Worm (Caenorhabditis elegans): ENCODE results near the gene cyn-13.

DNA sequence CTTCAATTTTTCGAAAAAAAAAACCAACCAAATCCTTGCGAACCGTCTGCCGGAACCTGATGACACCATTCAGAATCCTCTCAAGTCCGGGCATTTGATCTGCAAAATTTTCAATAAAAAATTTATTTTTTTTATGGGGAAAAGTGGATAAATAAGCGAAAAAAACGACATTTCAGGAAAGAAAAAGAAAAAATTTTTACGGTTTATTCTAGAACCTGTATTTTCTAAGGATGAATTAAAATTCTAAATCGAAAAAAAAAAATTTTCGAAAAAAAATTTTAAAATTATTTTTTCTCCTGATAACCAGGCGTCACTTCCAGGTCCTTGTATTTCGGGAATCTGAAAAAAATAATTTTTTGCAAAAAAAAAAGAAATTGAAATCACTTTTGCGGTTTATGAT lies 16.3 kb downstream of the cyn-13 start, which contains the start of gene bca-2:
- TF ChIP-seq tab-1 (GFP tag; IDR thresholded peaks at IDR 0.05) (no peak), T22C8.4 (GFP tag; IDR thresholded peaks at IDR 0.05) (no peak), ztf-29 (GFP tag; IDR thresholded peaks at IDR 0.05) (no peak), flt-1 (GFP tag; IDR thresholded peaks at IDR 0.05) (no peak), ztf-23 (GFP tag; IDR thresholded peaks at IDR 0.05) (no peak), cog-1 (tag; optimal IDR thresholded peaks at IDR 0.05) (no peak), klf-2 (GFP tag; conservative IDR thresholded peaks at IDR 0.05) (no peak), med-1 (GFP tag; optimal IDR thresholded peaks at IDR 0.05; ENCODE audit: insufficient read depth) (no peak)
